Worm (Caenorhabditis elegans) whole organism, late embryonic: ENCODE data around the gene ptp-1.

Experiments used
- T23F11.4 ChIP-seq: fragments of 200-800 bp; sonication (Bioruptor generic); optimal IDR thresholded peaks from 2 replicates; lab custom pipeline; 2018; ENCODE audit warnings: mild to moderate bottlenecking, missing genetic modification characterization, missing compliant biosample characterization
- ahr-1 ChIP-seq: sonication (generic microtip); optimal IDR thresholded peaks from 2 replicates; lab custom pipeline; 2016; ENCODE audit warnings: missing genetic modification characterization, missing compliant biosample characterization
- ceh-9 ChIP-seq: sonication (generic microtip); optimal IDR thresholded peaks from 2 replicates; lab custom pipeline; 2016; ENCODE audit warnings: mild to moderate bottlenecking, missing genetic modification characterization, inconsistent platforms, missing compliant biosample characterization
- dmd-4 ChIP-seq: sonication (generic microtip); optimal IDR thresholded peaks from 2 replicates; lab custom pipeline; 2016; ENCODE audit warnings: borderline replicate concordance, missing genetic modification characterization, missing compliant biosample characterization
- dve-1 ChIP-seq: sonication (generic microtip); optimal IDR thresholded peaks from 2 replicates; lab custom pipeline; 2017; ENCODE audit warnings: antibody characterized with exemption, mild to moderate bottlenecking, missing genetic modification characterization, missing compliant biosample characterization
- hlh-30 ChIP-seq: sonication (generic microtip); optimal IDR thresholded peaks from 2 replicates; lab custom pipeline; 2017; ENCODE audit warnings: antibody characterized with exemption, missing genetic modification characterization, missing compliant biosample characterization; ENCODE audit not compliant: insufficient read depth
- hlh-8 ChIP-seq: sonication (generic microtip); optimal IDR thresholded peaks from 2 replicates; lab custom pipeline; 2016; ENCODE audit warnings: missing genotype, missing genetic modification characterization, missing compliant biosample characterization
- sdc-2 ChIP-seq: sonication (generic microtip); optimal IDR thresholded peaks from 2 replicates; lab custom pipeline; 2016; ENCODE audit warnings: missing genotype, missing genetic modification characterization, missing compliant biosample characterization
- sox-2 ChIP-seq: fragments of 200-800 bp; sonication (Bioruptor generic); IDR thresholded peaks from 2 replicates; pipeline ENCODE4 v1.3.6; 2022; ENCODE audit warnings: missing genetic modification reagents, missing genetic modification characterization, missing compliant biosample characterization
- syd-9 ChIP-seq: sonication (generic microtip); optimal IDR thresholded peaks from 2 replicates; lab custom pipeline; 2016; ENCODE audit warnings: mild to moderate bottlenecking, missing genetic modification characterization, moderate library complexity, missing compliant biosample characterization
- ttx-3 ChIP-seq: sonication (generic microtip); optimal IDR thresholded peaks from 2 replicates; lab custom pipeline; 2016; ENCODE audit warnings: missing genetic modification reagents, missing genetic modification characterization, missing compliant biosample characterization
- unc-55 ChIP-seq: sonication (generic microtip); optimal IDR thresholded peaks from 2 replicates; lab custom pipeline; 2017; ENCODE audit warnings: missing biosample characterization, missing genetic modification reagents, missing genetic modification characterization

The ptp-1 gene

ce11 chrIII:3657479-3657878 is 67.0 kb downstream of the ptp-1 start, which contains the start of gene C46F11.5:
Gene C46F11.5, minus strand, starts transcription at chrIII:3657606.
- TF ChIP-seq T23F11.4 (no peak), dve-1 (tag; lab: Kevin White, UChicago) (no peak), hlh-30 (tag; lab: Kevin White, UChicago) (no peak), sdc-2 (tag; lab: Kevin White, UChicago) (no peak), hlh-8 (tag; lab: Kevin White, UChicago) (no peak), dmd-4 (tag; lab: Kevin White, UChicago) (no peak), ceh-9 (tag; lab: Kevin White, UChicago) (no peak), unc-55 (GFP tag; lab: Kevin White, UChicago) (no peak), ttx-3 (no peak), ahr-1 (tag; lab: Kevin White, UChicago) (no peak), syd-9 (tag; lab: Kevin White, UChicago) (no peak), sox-2 (GFP tag; lab: Robert Waterston, UW) (no peak)
- TF ChIP-seq, all 69 proteins: peak for 0
